Worm (Caenorhabditis elegans): ENCODE data around the gene bath-20.

ce11 chrII:2076467-2076866 is 34.1 kb upstream of the bath-20 start:
- TF ChIP-seq tab-1 (GFP tag; IDR thresholded peaks at IDR 0.05) (no peak), T22C8.4 (GFP tag; IDR thresholded peaks at IDR 0.05) (no peak), flt-1 (GFP tag; IDR thresholded peaks at IDR 0.05) (no peak)
